Fruit fly (Drosophila melanogaster) whole organism, embryonic: ENCODE results near the gene Syx13.
A peak's percentile ranks its signal among the peaks of the same experiment; 100 is the strongest.

Source experiments
- Antp ChIP-seq: fragments of 200-800 bp; sonication (Bioruptor generic); optimal IDR thresholded peaks from 3 replicates; lab custom pipeline; 2016; ENCODE audit warnings: missing biosample characterization, missing genetic modification characterization
- B-H2 ChIP-seq: fragments of 200-800 bp; sonication (Bioruptor generic); optimal IDR thresholded peaks from 2 replicates; lab custom pipeline; 2018; ENCODE audit warnings: missing biosample characterization, mild to moderate bottlenecking, missing genetic modification characterization
- CG15514 ChIP-seq: fragments of 200-800 bp; sonication (Bioruptor generic); optimal IDR thresholded peaks from 3 replicates; lab custom pipeline; 2017; ENCODE audit warnings: missing biosample characterization, missing genetic modification characterization, mild to moderate bottlenecking, moderate library complexity, missing genetic modification reagents
- CG1603 ChIP-seq: fragments of 200-800 bp; sonication (Bioruptor generic); optimal IDR thresholded peaks from 2 replicates; lab custom pipeline; 2019; ENCODE audit warnings: missing biosample characterization, mild to moderate bottlenecking, missing genetic modification characterization, moderate library complexity
- CG16813 ChIP-seq: fragments of 200-800 bp; sonication (Bioruptor generic); IDR thresholded peaks from 3 replicates; pipeline ENCODE4 v1.3.6; 2022; ENCODE audit warnings: missing biosample characterization, missing genetic modification characterization; ENCODE audit not compliant: partially characterized antibody
- CG17359 ChIP-seq: fragments of 200-800 bp; sonication (Bioruptor generic); optimal IDR thresholded peaks from 3 replicates; lab custom pipeline; 2018; ENCODE audit warnings: missing biosample characterization, mild to moderate bottlenecking, missing genetic modification characterization, moderate library complexity
- CG17568 ChIP-seq: fragments of 200-800 bp; sonication (Bioruptor generic); optimal IDR thresholded peaks from 2 replicates; lab custom pipeline; 2018; ENCODE audit warnings: missing biosample characterization, mild to moderate bottlenecking, missing genetic modification characterization, moderate library complexity
- CG17912 ChIP-seq: fragments of 200-800 bp; sonication (Bioruptor generic); optimal IDR thresholded peaks from 2 replicates; lab custom pipeline; 2018; ENCODE audit warnings: missing biosample characterization, mild to moderate bottlenecking, missing genetic modification characterization
- CG1832 ChIP-seq: fragments of 200-800 bp; sonication (Bioruptor generic); optimal IDR thresholded peaks from 2 replicates; lab custom pipeline; 2017; ENCODE audit warnings: missing biosample characterization, mild to moderate bottlenecking, missing genetic modification characterization, inconsistent platforms
- CG2199 ChIP-seq: fragments of 200-800 bp; sonication (Bioruptor generic); IDR thresholded peaks from 3 replicates; pipeline ENCODE4 v1.3.6; 2022; ENCODE audit warnings: missing biosample characterization, missing genetic modification characterization
- CG31224 ChIP-seq: fragments of 200-800 bp; sonication (Bioruptor generic); IDR thresholded peaks from 2 replicates; pipeline ENCODE4 v1.3.6; 2022; ENCODE audit warnings: missing biosample characterization, missing genetic modification characterization
- CG31441 ChIP-seq: fragments of 200-800 bp; sonication (Bioruptor generic); IDR thresholded peaks from 2 replicates; pipeline ENCODE4 v1.3.6; 2022; ENCODE audit warnings: missing biosample characterization, missing genetic modification characterization
- CG33557 ChIP-seq: fragments of 200-800 bp; sonication (Bioruptor generic); optimal IDR thresholded peaks from 2 replicates; lab custom pipeline; 2019; ENCODE audit warnings: missing biosample characterization, mild to moderate bottlenecking, missing genetic modification characterization, moderate library complexity
- CG3847 ChIP-seq: fragments of 200-800 bp; sonication (Bioruptor generic); IDR thresholded peaks from 2 replicates; pipeline ENCODE4 v1.3.6; 2022; ENCODE audit warnings: missing biosample characterization, missing genetic modification characterization
- CG4854 ChIP-seq: fragments of 200-800 bp; sonication (Bioruptor generic); optimal IDR thresholded peaks from 2 replicates; lab custom pipeline; 2016; ENCODE audit warnings: missing biosample characterization, missing genetic modification characterization, inconsistent platforms
- CG6683 ChIP-seq: fragments of 200-800 bp; sonication (Bioruptor generic); optimal IDR thresholded peaks from 2 replicates; lab custom pipeline; 2017; ENCODE audit warnings: missing biosample characterization, mild to moderate bottlenecking, missing genetic modification characterization, missing genetic modification reagents
- CG6854 ChIP-seq: fragments of 200-800 bp; sonication (Bioruptor generic); optimal IDR thresholded peaks from 3 replicates; lab custom pipeline; 2017; ENCODE audit warnings: missing biosample characterization, mild to moderate bottlenecking, missing genetic modification characterization
- D ChIP-seq, 2 experiments: fragments of 200-800 bp in 1 of 2; fragments of >200 bp in 1 of 2; sonication (Bioruptor generic) in 1 of 2; optimal IDR thresholded peaks; 2 replicates in 1 of 2; 3 replicates in 1 of 2; lab custom pipeline; 2017; ENCODE audit warnings: mild to moderate bottlenecking in 1 of 2, missing biosample characterization in 1 of 2, missing genetic modification characterization in 1 of 2, missing genetic modification reagents in 1 of 2
- E2f2 ChIP-seq: fragments of 200-800 bp; sonication (Bioruptor generic); IDR thresholded peaks from 2 replicates; pipeline ENCODE4 v1.3.6; 2022; ENCODE audit warnings: missing biosample characterization, missing genetic modification characterization
- Ets65A ChIP-seq: fragments of 200-800 bp; sonication (Bioruptor generic); peaks from one replicate; lab custom pipeline; 2016; ENCODE audit warnings: missing biosample characterization, missing genetic modification characterization
- HLHmδ ChIP-seq: fragments of 200-800 bp; sonication (Bioruptor generic); optimal IDR thresholded peaks from 2 replicates; lab custom pipeline; 2018; ENCODE audit warnings: missing biosample characterization, mild to moderate bottlenecking, missing genetic modification characterization, moderate library complexity
- Kr ChIP-seq: fragments of 200-800 bp; sonication (Bioruptor generic); optimal IDR thresholded peaks from 2 replicates; lab custom pipeline; 2017; ENCODE audit warnings: missing biosample characterization, mild to moderate bottlenecking, missing genetic modification characterization
- Lpt ChIP-seq: fragments of >200 bp; optimal IDR thresholded peaks from 2 replicates; lab custom pipeline; 2018; ENCODE audit warnings: missing biosample characterization, missing genetic modification characterization
- MBD-R2 ChIP-seq: fragments of 200-800 bp; sonication (Bioruptor generic); IDR thresholded peaks from 2 replicates; pipeline ENCODE4 v1.3.6; 2022; ENCODE audit warnings: missing biosample characterization, missing genetic modification characterization
- NK7.1 ChIP-seq: fragments of 200-800 bp; sonication (Bioruptor generic); optimal IDR thresholded peaks from 3 replicates; lab custom pipeline; 2016; ENCODE audit warnings: missing biosample characterization, missing genetic modification characterization
- Rx ChIP-seq: fragments of 200-800 bp; sonication (Bioruptor generic); IDR thresholded peaks from 2 replicates; pipeline ENCODE4 v1.3.6; 2022; ENCODE audit warnings: missing biosample characterization, missing genetic modification characterization
- Sry-β ChIP-seq: fragments of 200-800 bp; sonication (Bioruptor generic); optimal IDR thresholded peaks from 2 replicates; lab custom pipeline; 2018; ENCODE audit warnings: missing biosample characterization, mild to moderate bottlenecking, missing genetic modification characterization, moderate library complexity
- Xrp1 ChIP-seq: fragments of 200-800 bp; sonication (Bioruptor generic); IDR thresholded peaks from 2 replicates; pipeline ENCODE4 v1.3.6; 2022; ENCODE audit warnings: missing biosample characterization, missing genetic modification characterization
- ac ChIP-seq: fragments of 200-800 bp; sonication (Bioruptor generic); optimal IDR thresholded peaks from 3 replicates; lab custom pipeline; 2017; ENCODE audit warnings: missing biosample characterization, mild to moderate bottlenecking, missing genetic modification characterization
- aop ChIP-seq: fragments of 200-800 bp; sonication (Bioruptor generic); IDR thresholded peaks from 2 replicates; pipeline ENCODE4 v1.3.6; 2022; ENCODE audit warnings: missing biosample characterization, missing genetic modification characterization
- ash1 ChIP-seq: fragments of 200-800 bp; sonication (Bioruptor generic); optimal IDR thresholded peaks from 2 replicates; lab custom pipeline; 2018; ENCODE audit warnings: missing biosample characterization, mild to moderate bottlenecking, missing genetic modification characterization
- corto ChIP-seq: fragments of 200-800 bp; sonication (Bioruptor generic); optimal IDR thresholded peaks from 2 replicates; lab custom pipeline; 2016; ENCODE audit warnings: missing biosample characterization, mild to moderate bottlenecking, missing genetic modification characterization, moderate library complexity
- croc ChIP-seq: fragments of 200-800 bp; sonication (Bioruptor generic); conservative IDR thresholded peaks from 3 replicates; pipeline ENCODE4 v1.3.6; 2022; ENCODE audit warnings: missing biosample characterization, missing genetic modification characterization
- da ChIP-seq: fragments of 200-800 bp; sonication (Bioruptor generic); optimal IDR thresholded peaks from 2 replicates; lab custom pipeline; 2016; ENCODE audit warnings: missing biosample characterization, missing genetic modification characterization
- dati ChIP-seq: fragments of 200-800 bp; sonication (Bioruptor generic); IDR thresholded peaks from 2 replicates; pipeline ENCODE4 v1.3.6; 2022; ENCODE audit warnings: missing biosample characterization, missing genetic modification characterization
- emc ChIP-seq: fragments of 200-800 bp; sonication (Bioruptor generic); optimal IDR thresholded peaks from 2 replicates; lab custom pipeline; 2016; ENCODE audit warnings: missing biosample characterization, missing genetic modification characterization
- esg ChIP-seq: fragments of 200-800 bp; sonication (Bioruptor generic); conservative IDR thresholded peaks from 2 replicates; pipeline ENCODE4 v1.3.6; 2022; ENCODE audit warnings: missing biosample characterization, missing genetic modification characterization
- fru ChIP-seq: fragments of >200 bp; optimal IDR thresholded peaks from 2 replicates; lab custom pipeline; 2017
- gcm ChIP-seq: fragments of 200-800 bp; sonication (Bioruptor generic); optimal IDR thresholded peaks from 2 replicates; lab custom pipeline; 2019; ENCODE audit warnings: missing biosample characterization, mild to moderate bottlenecking, missing genetic modification characterization, moderate library complexity
- hth ChIP-seq: fragments of >200 bp; optimal IDR thresholded peaks from 2 replicates; lab custom pipeline; 2017; ENCODE audit warnings: inconsistent platforms
- ken ChIP-seq: fragments of 200-800 bp; sonication (Bioruptor generic); IDR thresholded peaks from 3 replicates; pipeline ENCODE4 v1.3.6; 2022; ENCODE audit warnings: missing biosample characterization, missing genetic modification characterization
- kni ChIP-seq: fragments of 200-800 bp; sonication (Bioruptor generic); optimal IDR thresholded peaks from 3 replicates; lab custom pipeline; 2017; ENCODE audit warnings: mild to moderate bottlenecking, missing biosample characterization, missing genetic modification reagents, missing genetic modification characterization
- lov ChIP-seq, 2 experiments: fragments of 200-800 bp in 1 of 2; fragments of >200 bp in 1 of 2; sonication (Bioruptor generic) in 1 of 2; IDR thresholded peaks in 1 of 2; optimal IDR thresholded peaks in 1 of 2; 2 replicates in 1 of 2; 3 replicates in 1 of 2; pipeline versions ENCODE4 v1.3.6 to Lab custom; 2017 to 2022; ENCODE audit warnings: missing biosample characterization in 1 of 2, missing genetic modification characterization in 1 of 2
- otp ChIP-seq: fragments of 200-800 bp; sonication (Bioruptor generic); IDR thresholded peaks from 3 replicates; pipeline ENCODE4, ENCODE4 v1.3.6; 2022; ENCODE audit warnings: missing biosample characterization, missing genetic modification characterization
- row ChIP-seq: fragments of 200-800 bp; sonication (Bioruptor generic); IDR thresholded peaks from 3 replicates; pipeline ENCODE4 v1.3.6; 2022; ENCODE audit warnings: missing biosample characterization, missing genetic modification characterization
- sqz ChIP-seq: fragments of 200-800 bp; sonication (Bioruptor generic); optimal IDR thresholded peaks from 3 replicates; lab custom pipeline; 2018; ENCODE audit warnings: missing biosample characterization, mild to moderate bottlenecking, missing genetic modification characterization
- tll ChIP-seq, 2 experiments: fragments of 200-800 bp in 1 of 2; fragments of >200 bp in 1 of 2; sonication (Bioruptor generic) in 1 of 2; optimal IDR thresholded peaks; 2 replicates each; lab custom pipeline; 2017 to 2019; ENCODE audit warnings: missing biosample characterization in 2 of 2, missing genetic modification characterization in 2 of 2, mild to moderate bottlenecking in 1 of 2, moderate library complexity in 1 of 2
- tna ChIP-seq: fragments of 200-800 bp; sonication (Bioruptor generic); IDR thresholded peaks from 2 replicates; pipeline ENCODE4 v1.3.6; 2022; ENCODE audit warnings: missing biosample characterization, missing genetic modification characterization; ENCODE audit not compliant: partially characterized antibody
- wek ChIP-seq: fragments of 200-800 bp; sonication (Bioruptor generic); optimal IDR thresholded peaks from 3 replicates; lab custom pipeline; 2018; ENCODE audit warnings: missing biosample characterization, mild to moderate bottlenecking, missing genetic modification characterization, moderate library complexity
- zen ChIP-seq: fragments of 200-800 bp; sonication (Bioruptor generic); optimal IDR thresholded peaks from 3 replicates; lab custom pipeline; 2018; ENCODE audit warnings: missing biosample characterization, mild to moderate bottlenecking, missing genetic modification characterization, moderate library complexity

The Syx13 gene

DNA sequence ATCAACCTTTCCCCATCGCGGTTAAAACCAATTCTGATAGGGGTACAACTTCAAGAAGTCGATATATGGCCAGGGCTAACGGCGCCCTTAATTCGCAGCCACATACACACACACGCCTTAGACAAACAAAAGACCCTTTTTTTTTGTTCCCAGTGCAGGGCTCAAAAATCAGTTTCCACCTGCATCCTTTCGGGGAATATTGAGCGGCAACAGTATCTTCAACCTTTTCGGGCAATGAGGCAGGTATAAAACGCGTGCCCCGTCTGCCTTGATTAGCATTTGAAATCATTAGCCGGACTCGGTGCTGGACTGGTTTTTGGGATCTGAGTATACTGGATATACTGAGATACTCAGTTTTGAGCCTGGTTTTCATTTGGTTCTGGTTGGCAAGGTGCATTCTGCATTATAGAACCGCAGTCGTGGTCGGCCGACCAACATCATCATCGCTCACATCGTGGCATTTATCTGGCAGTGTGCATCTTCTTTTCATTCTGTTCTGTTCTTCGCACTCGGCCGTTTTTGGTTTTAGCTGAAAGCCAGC is 29.9 kb downstream of the Syx13 start:
- TF ChIP-seq CG17359 (tag; lab: Kevin White, UChicago) (no peak), NK7.1 (GFP tag; lab: Kevin White, UChicago) (no peak), Antp (GFP tag; lab: Kevin White, UChicago) (no peak), CG2199 (GFP tag; lab: Robert Waterston, UW) (peak; percentile 78; the same call in 1 of the 3 replicates), ash1 (GFP tag; lab: Kevin White, UChicago) (no peak), CG17912 (GFP tag; lab: Kevin White, UChicago) (no peak), corto (peak; percentile 51), kni (peak; percentile 79), zen (tag; lab: Kevin White, UChicago) (peak; percentile 68), wek (no peak), row (GFP tag; lab: Robert Waterston, UW) (no peak), ac (GFP tag; lab: Kevin White, UChicago) (peak; percentile 75), ken (GFP tag; lab: Robert Waterston, UW) (0 out of 3 replicates have a peak, but pooled peaks have one; percentile 8), otp (no peak), CG3847 (GFP tag; lab: Robert Waterston, UW) (no peak), aop (no peak), Ets65A (peak; percentile 51), fru (no peak), Kr (GFP tag; lab: Kevin White, UChicago) (peak; percentile 78), tll (GFP tag; optimal IDR thresholded peaks at IDR 0.05; lab: Kevin White, UChicago) (peak in 1 of 2 experiments; percentile 95), B-H2 (GFP tag; lab: Kevin White, UChicago) (no peak), gcm (GFP tag; lab: Kevin White, UChicago) (peak; percentile 13), Sry-β (GFP tag; lab: Kevin White, UChicago) (no peak), HLHmδ (no peak), sqz (GFP tag; lab: Kevin White, UChicago) (peak; percentile 31), CG33557 (no peak), da (GFP tag; lab: Kevin White, UChicago) (no peak), dati (no peak), E2f2 (GFP tag; lab: Robert Waterston, UW) (no peak), lov (optimal IDR thresholded peaks at IDR 0.05; lab: Kevin White, UChicago) (no peak), lov (GFP tag; IDR thresholded peaks at IDR 0.05; lab: Robert Waterston, UW) (no peak)

dm6 chr3L:13077326-13077725 is 33.1 kb downstream of the Syx13 start:
- TF ChIP-seq croc (no peak), esg (GFP tag; lab: Robert Waterston, UW) (no peak), CG1603 (tag; lab: Kevin White, UChicago) (no peak), CG2199 (GFP tag; lab: Robert Waterston, UW) (no peak), CG31441 (no peak), CG1832 (GFP tag; lab: Kevin White, UChicago) (no peak), emc (GFP tag; lab: Kevin White, UChicago) (no peak), CG31224 (GFP tag; lab: Robert Waterston, UW) (no peak), E2f2 (GFP tag; lab: Robert Waterston, UW) (no peak), CG15514 (GFP tag; lab: Kevin White, UChicago) (no peak), Lpt (GFP tag; lab: Kevin White, UChicago) (no peak), CG17568 (GFP tag; lab: Kevin White, UChicago) (no peak), CG6854 (GFP tag; lab: Kevin White, UChicago) (no peak), tna (no peak), CG4854 (GFP tag; lab: Kevin White, UChicago) (no peak), CG16813 (GFP tag; lab: Robert Waterston, UW) (no peak), zen (tag; lab: Kevin White, UChicago) (no peak), Xrp1 (no peak), D (optimal IDR thresholded peaks at IDR 0.05; lab: Kevin White, UChicago) (peak; percentile 96), D (GFP tag; optimal IDR thresholded peaks at IDR 0.05; lab: Kevin White, UChicago) (no peak), hth (lab: Kevin White, UChicago) (no peak), MBD-R2 (GFP tag; lab: Robert Waterston, UW) (no peak), CG6683 (GFP tag; lab: Kevin White, UChicago) (no peak), tll (GFP tag; optimal IDR thresholded peaks at IDR 0.05; lab: Kevin White, UChicago) (peak in 1 of 2 experiments; percentile 82), Rx (no peak)
